Worm (Caenorhabditis elegans) whole organism, mixed stage, embryonic: ENCODE results near the gene K06H6.2.

Experiments
- M03D4.4 ChIP-seq: sonication (generic microtip); optimal IDR thresholded peaks from 2 replicates; lab custom pipeline; 2017; ENCODE audit warnings: mild to moderate bottlenecking, missing genetic modification characterization, missing compliant biosample characterization
- blmp-1 ChIP-seq: fragments of 150-350 bp; optimal IDR thresholded peaks from 2 replicates; lab custom pipeline; 2014; ENCODE audit warnings: missing biosample characterization, missing genetic modification characterization
- ceh-39 ChIP-seq: fragments of 150-350 bp; optimal IDR thresholded peaks from 2 replicates; lab custom pipeline; 2014; ENCODE audit warnings: missing biosample characterization, missing genetic modification characterization
- ceh-83 ChIP-seq: fragments of 200-800 bp; sonication (Bioruptor generic); optimal IDR thresholded peaks from 2 replicates; lab custom pipeline; 2018; ENCODE audit warnings: mild to moderate bottlenecking, missing genetic modification characterization, missing compliant biosample characterization
- ces-1 ChIP-seq: fragments of 150-350 bp; optimal IDR thresholded peaks from 2 replicates; lab custom pipeline; 2014; ENCODE audit warnings: missing biosample characterization, missing genetic modification reagents, missing genetic modification characterization
- cnd-1 ChIP-seq: fragments of 200-800 bp; sonication (Bioruptor generic); optimal IDR thresholded peaks from 2 replicates; lab custom pipeline; 2018; ENCODE audit warnings: mild to moderate bottlenecking, missing genetic modification characterization, missing compliant biosample characterization
- drap-1 ChIP-seq: fragments of 200-800 bp; sonication (Bioruptor generic); optimal IDR thresholded peaks from 3 replicates; lab custom pipeline; 2018; ENCODE audit warnings: mild to moderate bottlenecking, missing genetic modification characterization, missing compliant biosample characterization
- lin-13 ChIP-seq: fragments of 150-350 bp; optimal IDR thresholded peaks from 2 replicates; lab custom pipeline; 2014; ENCODE audit warnings: missing biosample characterization, missing genetic modification characterization
- lin-32 ChIP-seq: fragments of 200-800 bp; sonication (Bioruptor generic); optimal IDR thresholded peaks from 2 replicates; lab custom pipeline; 2018; ENCODE audit warnings: mild to moderate bottlenecking, missing genetic modification characterization, missing compliant biosample characterization
- lsy-2 ChIP-seq: fragments of 150-350 bp; optimal IDR thresholded peaks from 2 replicates; lab custom pipeline; 2014; ENCODE audit warnings: missing biosample characterization, missing genetic modification characterization
- mab-5 ChIP-seq: fragments of 150-350 bp; optimal IDR thresholded peaks from 2 replicates; lab custom pipeline; 2014; ENCODE audit warnings: missing biosample characterization, missing genetic modification characterization
- mls-2 ChIP-seq: sonication (generic microtip); optimal IDR thresholded peaks from 2 replicates; lab custom pipeline; 2016; ENCODE audit warnings: mild to moderate bottlenecking, missing genetic modification characterization, moderate library complexity, missing compliant biosample characterization
- nhr-12 ChIP-seq: fragments of 150-350 bp; optimal IDR thresholded peaks from 2 replicates; lab custom pipeline; 2014; ENCODE audit warnings: missing biosample characterization, missing genetic modification characterization
- nhr-28 ChIP-seq: fragments of 150-350 bp; optimal IDR thresholded peaks from 2 replicates; lab custom pipeline; 2014; ENCODE audit warnings: missing biosample characterization, missing genetic modification characterization
- nhr-76 ChIP-seq: sonication (generic microtip); optimal IDR thresholded peaks from 2 replicates; lab custom pipeline; 2017; ENCODE audit warnings: missing biosample characterization, missing genetic modification characterization
- sem-2 ChIP-seq: fragments of 200-800 bp; sonication (Bioruptor generic); optimal IDR thresholded peaks from 2 replicates; lab custom pipeline; 2018; ENCODE audit warnings: mild to moderate bottlenecking, missing genetic modification characterization, missing compliant biosample characterization
- sptf-1 ChIP-seq: sonication (generic microtip); optimal IDR thresholded peaks from 2 replicates; lab custom pipeline; 2017; ENCODE audit warnings: mild to moderate bottlenecking, missing genetic modification characterization, moderate library complexity, missing compliant biosample characterization
- tbx-8 ChIP-seq: fragments of 200-800 bp; sonication (Bioruptor generic); optimal IDR thresholded peaks from 2 replicates; lab custom pipeline; 2018; ENCODE audit warnings: mild to moderate bottlenecking, missing genetic modification characterization, moderate library complexity, missing compliant biosample characterization
- unc-39 ChIP-seq: fragments of 150-350 bp; optimal IDR thresholded peaks from 2 replicates; lab custom pipeline; 2014; ENCODE audit warnings: missing biosample characterization, missing genetic modification characterization
- unc-62 ChIP-seq: fragments of 150-350 bp; optimal IDR thresholded peaks from 2 replicates; lab custom pipeline; 2014; ENCODE audit warnings: missing biosample characterization, missing genetic modification reagents, missing genetic modification characterization
- ztf-11 ChIP-seq: fragments of 150-350 bp; optimal IDR thresholded peaks from 2 replicates; lab custom pipeline; 2014; ENCODE audit warnings: missing biosample characterization, missing genetic modification characterization

K06H6.2 gene

DNA sequence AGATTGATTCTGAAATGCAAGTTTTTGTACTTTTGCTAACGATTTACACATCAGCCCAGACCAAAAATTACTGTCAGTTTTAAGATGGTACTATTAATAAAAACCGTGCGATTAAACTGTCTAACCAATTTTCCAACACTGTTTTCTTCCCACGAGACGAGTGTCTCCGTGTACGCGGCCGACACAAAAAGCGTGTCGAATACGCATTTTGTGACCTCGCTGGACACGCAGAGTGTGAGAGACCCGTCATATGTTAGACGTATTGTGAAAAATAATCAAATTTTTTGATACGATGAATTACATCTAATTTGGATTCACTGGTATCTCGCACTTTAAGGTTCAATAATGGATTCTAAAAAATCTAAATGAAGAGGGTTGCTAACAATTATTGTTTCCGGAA lies 50.1 kb downstream of the K06H6.2 start:
- TF ChIP-seq ceh-39 (tag; lab: Kevin White, UChicago), result no peak
- TF ChIP-seq lin-32 (GFP tag; lab: Kevin White, UChicago), result no peak
- no peak for TF ChIP-seq cnd-1 (tag; lab: Kevin White, UChicago)
- no peak for TF ChIP-seq nhr-28 (tag; lab: Kevin White, UChicago)
- TF ChIP-seq unc-39 (tag; lab: Kevin White, UChicago), result no peak
- TF ChIP-seq blmp-1 (tag; lab: Kevin White, UChicago), result no peak
- no peak for TF ChIP-seq mab-5 (tag; lab: Kevin White, UChicago)
- no peak for TF ChIP-seq sptf-1 (tag; lab: Kevin White, UChicago)
- no peak for TF ChIP-seq ceh-83 (GFP tag; lab: Kevin White, UChicago)
- TF ChIP-seq nhr-12 (tag; lab: Kevin White, UChicago), result no peak
- TF ChIP-seq lsy-2 (tag; lab: Kevin White, UChicago), result no peak

DNA sequence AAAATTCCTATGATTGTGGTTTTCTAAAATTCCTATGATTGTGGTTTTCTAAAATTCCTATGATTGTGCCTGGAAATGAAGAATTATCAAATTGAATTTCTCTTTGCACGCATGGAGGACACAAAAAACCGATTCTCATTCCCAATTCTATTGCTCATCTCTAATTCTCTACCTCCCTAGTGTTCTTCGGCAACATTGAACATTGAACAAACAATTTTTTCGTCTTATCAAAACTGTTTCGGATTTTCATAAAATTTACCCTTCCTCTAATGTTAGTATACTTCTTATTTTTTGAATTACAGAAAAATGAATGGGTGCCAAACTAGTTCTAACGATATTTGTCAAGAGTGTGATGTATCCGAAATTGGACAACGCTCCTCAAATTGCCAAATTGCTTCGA lies 50.7 kb downstream of the K06H6.2 start, which contains the start of gene pals-31:
pals-31 (plus strand) TSS at position 301 of the 400 bp plus-strand sequence.
- TF ChIP-seq mab-5 (tag; lab: Kevin White, UChicago) (no peak), nhr-76 (tag; lab: Kevin White, UChicago) (no peak), ztf-11 (no peak), M03D4.4 (tag; lab: Kevin White, UChicago) (no peak), lin-32 (GFP tag; lab: Kevin White, UChicago) (no peak), unc-39 (tag; lab: Kevin White, UChicago) (no peak), sem-2 (no peak), tbx-8 (GFP tag; lab: Kevin White, UChicago) (no peak), unc-62 (GFP tag; lab: Kevin White, UChicago) (no peak), mls-2 (tag; lab: Kevin White, UChicago) (no peak), blmp-1 (tag; lab: Kevin White, UChicago) (no peak), ces-1 (GFP tag; lab: Kevin White, UChicago) (no peak), drap-1 (GFP tag; lab: Kevin White, UChicago) (no peak), lin-13 (no peak)
